Fruit fly (Drosophila melanogaster) whole organism: ENCODE data around the gene Gdi.

Experiments
- pan ChIP-seq: fragments of >200 bp; optimal IDR thresholded peaks from 2 replicates; lab custom pipeline; 2017
- psq ChIP-seq: fragments of >200 bp; optimal IDR thresholded peaks from 2 replicates; lab custom pipeline; 2017
- usp ChIP-seq: fragments of >200 bp; optimal IDR thresholded peaks from 2 replicates; lab custom pipeline; 2017; ENCODE audit warnings: missing biosample characterization, missing genetic modification characterization, mixed read lengths

- TF ChIP-seq usp (GFP tag; lab: Kevin White, UChicago) (no peak), pan (lab: Kevin White, UChicago) (no peak), psq (no peak)
These were observed 7.2 kb downstream of the Gdi start for dm6 chr2L:9487468-9487867.
